Fruit fly (Drosophila melanogaster) whole organism, adult: ENCODE measurements around the gene CG7058.
A peak's percentile ranks its signal among the peaks of the same experiment; 100 is the strongest.

Experiments
- CG11617 ChIP-seq: fragments of 200-800 bp; sonication (Bioruptor generic); optimal IDR thresholded peaks from 2 replicates; lab custom pipeline; 2017; ENCODE audit warnings: mild to moderate bottlenecking, missing biosample characterization, missing genetic modification reagents, missing genetic modification characterization
- CG12768 ChIP-seq: fragments of 200-800 bp; sonication (Bioruptor generic); optimal IDR thresholded peaks from 2 replicates; lab custom pipeline; 2017; ENCODE audit warnings: missing biosample characterization, missing genetic modification characterization, mild to moderate bottlenecking, moderate library complexity, missing genetic modification reagents
- CG14711 ChIP-seq: fragments of 200-800 bp; sonication (Bioruptor generic); optimal IDR thresholded peaks from 2 replicates; lab custom pipeline; 2018; ENCODE audit warnings: missing biosample characterization, mild to moderate bottlenecking, missing genetic modification characterization, moderate library complexity
- CG1620 ChIP-seq: fragments of 200-800 bp; sonication (Bioruptor generic); optimal IDR thresholded peaks from 2 replicates; lab custom pipeline; 2016; ENCODE audit warnings: missing biosample characterization, missing genetic modification characterization
- CG33017 ChIP-seq: fragments of 200-800 bp; sonication (Bioruptor generic); optimal IDR thresholded peaks from 2 replicates; lab custom pipeline; 2018; ENCODE audit warnings: missing biosample characterization, mild to moderate bottlenecking, missing genetic modification characterization, moderate library complexity
- CG5204 ChIP-seq: fragments of 200-800 bp; sonication (Bioruptor generic); optimal IDR thresholded peaks from 2 replicates; lab custom pipeline; 2016; ENCODE audit warnings: missing biosample characterization, missing genetic modification characterization
- CG7045 ChIP-seq: fragments of 200-800 bp; sonication (Bioruptor generic); optimal IDR thresholded peaks from 2 replicates; lab custom pipeline; 2017; ENCODE audit warnings: missing biosample characterization, mild to moderate bottlenecking, missing genetic modification characterization
- CG7101 ChIP-seq: fragments of 200-800 bp; sonication (Bioruptor generic); optimal IDR thresholded peaks from 2 replicates; lab custom pipeline; 2018; ENCODE audit warnings: missing biosample characterization, mild to moderate bottlenecking, missing genetic modification characterization, moderate library complexity
- Clk ChIP-seq: fragments of 200-800 bp; sonication (Bioruptor generic); optimal IDR thresholded peaks from 2 replicates; lab custom pipeline; 2017; ENCODE audit warnings: missing biosample characterization, missing genetic modification characterization
- Crg-1 ChIP-seq: fragments of 200-800 bp; sonication (Bioruptor generic); optimal IDR thresholded peaks from 2 replicates; lab custom pipeline; 2016; ENCODE audit warnings: missing biosample characterization, missing genetic modification characterization
- Hr96 ChIP-seq: fragments of 200-800 bp; sonication (Bioruptor generic); optimal IDR thresholded peaks from 2 replicates; lab custom pipeline; 2016; ENCODE audit warnings: missing biosample characterization, missing genetic modification characterization
- Mnt ChIP-seq: fragments of 200-800 bp; sonication (Bioruptor generic); optimal IDR thresholded peaks from 2 replicates; lab custom pipeline; 2016; ENCODE audit warnings: missing biosample characterization, mild to moderate bottlenecking, missing genetic modification characterization
- bab1 ChIP-seq: fragments of 200-800 bp; sonication (Bioruptor generic); optimal IDR thresholded peaks from 3 replicates; lab custom pipeline; 2019; ENCODE audit warnings: missing biosample characterization, mild to moderate bottlenecking, missing genetic modification characterization, moderate library complexity
- cic ChIP-seq: fragments of 200-800 bp; sonication (Bioruptor generic); optimal IDR thresholded peaks from 2 replicates; lab custom pipeline; 2017; ENCODE audit warnings: missing biosample characterization, mild to moderate bottlenecking, missing genetic modification characterization, moderate library complexity
- cnc ChIP-seq, 2 experiments: fragments of >200 bp; optimal IDR thresholded peaks; 2 replicates each; lab custom pipeline; 2017
- kay ChIP-seq: fragments of 200-800 bp; sonication (Bioruptor generic); peaks from one replicate; lab custom pipeline; 2016; ENCODE audit warnings: missing biosample characterization, missing genetic modification characterization, borderline replicate concordance
- ovo ChIP-seq: fragments of 200-800 bp; sonication (Bioruptor generic); optimal IDR thresholded peaks from 2 replicates; lab custom pipeline; 2016; ENCODE audit warnings: missing biosample characterization, missing genetic modification characterization
- pad ChIP-seq: fragments of 200-800 bp; sonication (Bioruptor generic); optimal IDR thresholded peaks from 3 replicates; lab custom pipeline; 2017; ENCODE audit warnings: missing biosample characterization, missing genetic modification characterization, mild to moderate bottlenecking, moderate library complexity, missing genetic modification reagents
- tj ChIP-seq: fragments of 200-800 bp; sonication (Bioruptor generic); optimal IDR thresholded peaks from 3 replicates; lab custom pipeline; 2017; ENCODE audit warnings: missing biosample characterization, mild to moderate bottlenecking, missing genetic modification characterization, moderate library complexity
- toe ChIP-seq: fragments of 200-800 bp; sonication (Bioruptor generic); optimal IDR thresholded peaks from 2 replicates; lab custom pipeline; 2016; ENCODE audit warnings: missing biosample characterization, missing genetic modification characterization

The CG7058 gene

DNA sequence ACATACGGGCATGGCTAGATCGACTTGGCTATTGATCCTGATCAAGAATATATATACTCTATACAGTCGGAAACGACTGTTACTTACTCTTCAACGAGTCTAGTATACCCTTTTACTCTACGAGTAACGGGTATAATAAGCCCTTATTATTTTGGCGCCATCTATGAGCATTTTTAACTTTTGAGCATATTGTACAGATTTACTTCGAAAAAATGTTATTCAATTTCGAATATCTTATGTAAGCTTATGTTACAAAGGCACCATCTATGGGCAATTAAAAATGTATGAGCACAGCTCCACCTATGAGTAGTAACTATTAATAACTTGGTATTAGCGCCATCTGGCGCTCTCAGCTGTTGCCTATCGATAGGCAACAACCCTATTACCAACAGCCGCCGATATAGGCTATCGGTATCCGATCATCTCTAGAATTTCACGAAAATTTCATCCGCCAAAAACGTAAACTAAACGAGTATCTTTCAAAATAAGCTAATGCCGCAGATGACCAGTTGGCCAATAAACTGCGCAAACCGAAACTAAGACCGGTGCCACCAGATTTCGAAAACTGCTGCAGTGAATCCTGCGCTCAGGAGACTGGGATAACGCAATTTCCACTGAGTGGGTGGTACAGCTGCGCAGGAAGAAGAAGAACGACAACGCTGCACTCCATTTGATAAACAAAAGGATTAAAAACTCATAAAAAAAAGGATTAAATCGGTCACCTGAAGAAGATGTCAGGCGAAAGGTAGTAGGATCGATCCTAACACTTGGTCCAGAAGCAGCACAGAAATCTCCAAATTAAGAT is 36.9 kb downstream of the CG7058 start, which contains the start of gene htk:
TSS of gene htk (plus strand) at position 435 of the 805 bp plus-strand sequence.
- TF ChIP-seq cnc (optimal IDR thresholded peaks at IDR 0.05; lab: Kevin White, UChicago) (no peak), CG7101 (peak; percentile 80), Hr96 (GFP tag; lab: Kevin White, UChicago) (peak; percentile 61), Clk (no peak), kay (GFP tag; lab: Kevin White, UChicago) (no peak), CG5204 (GFP tag; lab: Kevin White, UChicago) (no peak), CG14711 (tag; lab: Kevin White, UChicago) (peak; percentile 96), CG12768 (no peak), CG11617 (GFP tag; lab: Kevin White, UChicago) (peak; percentile 5), CG7045 (GFP tag; lab: Kevin White, UChicago) (no peak), pad (GFP tag; lab: Kevin White, UChicago) (peak; percentile 60), cic (no peak), bab1 (GFP tag; lab: Kevin White, UChicago) (peak; percentile 78), CG33017 (tag; lab: Kevin White, UChicago) (no peak), Mnt (GFP tag; lab: Kevin White, UChicago) (peak; percentile 70), Crg-1 (GFP tag; lab: Kevin White, UChicago) (peak; percentile 70), ovo (GFP tag; lab: Kevin White, UChicago) (peak; percentile 77), toe (GFP tag; lab: Kevin White, UChicago) (no peak), tj (GFP tag; lab: Kevin White, UChicago) (peak; percentile 23), CG1620 (GFP tag; lab: Kevin White, UChicago) (peak; percentile 88)

DNA sequence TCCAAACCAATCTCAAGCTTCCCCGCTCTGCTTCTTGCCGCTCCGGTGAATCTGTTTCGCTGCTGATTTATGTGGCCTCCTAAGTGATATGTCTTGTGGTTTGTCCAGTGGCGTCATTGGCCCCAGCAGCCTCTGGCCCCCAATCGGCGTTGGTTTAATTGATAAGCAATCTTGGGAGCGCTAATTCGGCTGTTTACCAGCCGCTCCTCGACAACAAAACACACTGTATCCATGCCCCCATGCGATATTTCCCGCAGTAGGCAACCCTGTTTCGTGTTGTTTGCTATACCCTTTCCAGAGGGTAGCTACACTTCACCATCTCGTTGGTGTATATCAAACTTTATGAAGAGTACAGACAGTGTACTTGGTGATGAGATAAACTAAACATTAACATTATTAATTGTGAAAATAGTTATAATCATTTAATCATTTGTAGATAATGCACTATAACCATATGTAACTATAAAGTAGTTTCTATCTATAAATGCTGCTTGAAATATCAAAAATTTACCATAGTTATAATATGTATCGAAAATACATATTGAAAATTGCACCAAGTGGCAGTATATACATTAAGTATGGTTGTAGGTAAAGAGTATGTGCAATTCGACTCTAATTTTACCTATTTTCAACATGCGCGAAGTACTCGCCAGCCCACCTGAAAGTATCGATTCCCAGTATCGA is 42.0 kb downstream of the CG7058 start, which contains the start of gene shop:
TSS of gene shop (minus strand) at position 229 of the 684 bp plus-strand sequence.
- peak; percentile 81 for TF ChIP-seq Crg-1 (GFP tag; lab: Kevin White, UChicago)
- TF ChIP-seq CG11617 (GFP tag; lab: Kevin White, UChicago), result peak; percentile 89
- TF ChIP-seq Mnt (GFP tag; lab: Kevin White, UChicago), result peak; percentile 80
- TF ChIP-seq CG14711 (tag; lab: Kevin White, UChicago), result peak; percentile 92
- TF ChIP-seq Clk, result peak; percentile 48
- peak; percentile 77 for TF ChIP-seq bab1 (GFP tag; lab: Kevin White, UChicago)
- TF ChIP-seq pad (GFP tag; lab: Kevin White, UChicago), result peak; percentile 79
- peak; percentile 75 for TF ChIP-seq CG5204 (GFP tag; lab: Kevin White, UChicago)
- TF ChIP-seq kay (GFP tag; lab: Kevin White, UChicago), result no peak
- peak; percentile 67 for TF ChIP-seq CG12768
- TF ChIP-seq cic, result no peak
- peak; percentile 84 for TF ChIP-seq Hr96 (GFP tag; lab: Kevin White, UChicago)
- TF ChIP-seq CG1620 (GFP tag; lab: Kevin White, UChicago), result peak; percentile 88
- peak; percentile 65 for TF ChIP-seq tj (GFP tag; lab: Kevin White, UChicago)
- peak; percentile 44 for TF ChIP-seq ovo (GFP tag; lab: Kevin White, UChicago)
- peak; percentile 73 for TF ChIP-seq CG7045 (GFP tag; lab: Kevin White, UChicago)
- peak; percentile 73 for TF ChIP-seq toe (GFP tag; lab: Kevin White, UChicago)
- TF ChIP-seq cnc (optimal IDR thresholded peaks at IDR 0.05; lab: Kevin White, UChicago), result no peak
- peak; percentile 86 for TF ChIP-seq CG7101
- TF ChIP-seq CG33017 (tag; lab: Kevin White, UChicago), result peak; percentile 67

DNA sequence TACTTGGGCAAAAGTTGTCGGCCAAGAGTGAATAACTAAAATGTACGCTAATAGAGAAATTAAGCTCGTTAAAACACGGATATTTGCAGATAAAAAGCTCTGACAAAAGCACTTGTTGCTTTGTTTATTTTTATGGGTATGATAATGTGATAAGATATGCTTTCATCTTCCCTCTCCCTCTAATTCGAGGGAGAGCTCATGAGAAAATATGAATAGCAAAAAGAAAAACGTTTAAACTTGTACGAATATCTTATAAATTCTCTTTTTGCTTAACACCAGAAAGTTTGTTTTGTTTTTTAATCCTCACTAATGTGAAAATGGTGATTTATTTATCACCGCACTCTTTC is 42.5 kb downstream of the CG7058 start:
- TF ChIP-seq CG14711 (tag; lab: Kevin White, UChicago), result no peak
- TF ChIP-seq Mnt (GFP tag; lab: Kevin White, UChicago), result no peak
- no peak for TF ChIP-seq Crg-1 (GFP tag; lab: Kevin White, UChicago)
- TF ChIP-seq ovo (GFP tag; lab: Kevin White, UChicago), result no peak

DNA sequence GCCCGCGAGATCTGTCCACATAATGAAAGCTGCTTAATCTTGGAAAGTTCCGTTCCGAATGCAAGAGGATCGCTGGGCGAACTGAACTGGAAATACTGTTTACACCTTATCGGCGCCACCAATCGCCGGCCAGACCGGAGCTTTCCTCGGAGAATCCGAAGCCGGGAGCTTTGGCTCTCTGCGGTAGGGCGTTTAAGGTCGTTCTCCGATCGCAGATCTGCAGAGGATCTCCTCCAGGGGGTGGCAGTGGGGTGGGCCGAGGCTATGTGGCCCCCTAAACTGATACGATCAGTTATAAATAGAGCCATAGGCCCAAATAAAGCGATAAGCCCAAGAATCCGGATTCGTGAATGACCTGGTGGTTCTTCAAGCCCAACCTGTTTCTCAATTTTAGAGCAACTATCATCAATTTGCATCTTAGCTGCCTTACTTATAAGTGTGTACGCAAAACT is 50.9 kb downstream of the CG7058 start, which contains the start of gene CG7322:
TSS of gene CG7322 (minus strand) at position 402 of the 452 bp plus-strand sequence.
- TF ChIP-seq Crg-1 (GFP tag; lab: Kevin White, UChicago), result no peak
- TF ChIP-seq Mnt (GFP tag; lab: Kevin White, UChicago), result no peak
- peak; percentile 54 for TF ChIP-seq cic

dm6 chrX:18857916-18858315 is 51.4 kb downstream of the CG7058 start, which contains the start of gene Usp39:
TSS of gene Usp39 (plus strand) at chrX:18858203.
- TF ChIP-seq Crg-1 (GFP tag; lab: Kevin White, UChicago) (no peak), bab1 (GFP tag; lab: Kevin White, UChicago) (no peak), CG5204 (GFP tag; lab: Kevin White, UChicago) (no peak), tj (GFP tag; lab: Kevin White, UChicago) (no peak), CG7101 (peak; percentile 54), toe (GFP tag; lab: Kevin White, UChicago) (no peak), CG33017 (tag; lab: Kevin White, UChicago) (no peak), CG14711 (tag; lab: Kevin White, UChicago) (peak; percentile 13), cic (no peak)
